Worm (Caenorhabditis elegans): ENCODE data around the gene aakg-3.

- TF ChIP-seq mdl-1 (tag; optimal IDR thresholded peaks at IDR 0.05) (no peak), skn-1 (tag; optimal IDR thresholded peaks at IDR 0.05) (no peak), blmp-1 (tag; optimal IDR thresholded peaks at IDR 0.05; ENCODE audit: insufficient read depth) (no peak), ama-1 (optimal IDR thresholded peaks at IDR 0.05) (no peak), ZK546.5 (tag; optimal IDR thresholded peaks at IDR 0.05) (no peak), nhr-129 (tag; optimal IDR thresholded peaks at IDR 0.05) (no peak), lsy-2 (tag; optimal IDR thresholded peaks at IDR 0.05) (no peak), zag-1 (tag; optimal IDR thresholded peaks at IDR 0.05) (no peak), R02D3.7 (tag; optimal IDR thresholded peaks at IDR 0.05) (no peak), nhr-77 (tag; optimal IDR thresholded peaks at IDR 0.05) (no peak)
Measured at ce11 chrX:2942327-2942726, 33.9 kb upstream of the aakg-3 start.

All from whole organism, L2 larva.